Worm (Caenorhabditis elegans) whole organism, late embryonic: Measurements from ENCODE around the gene clp-9.

Source experiments
- C08G9.2 ChIP-seq: sonication (generic microtip); optimal IDR thresholded peaks from 2 replicates; lab custom pipeline; 2016; ENCODE audit warnings: mild to moderate bottlenecking, missing genetic modification characterization, moderate library complexity, missing compliant biosample characterization
- C38D4.7 ChIP-seq: fragments of 200-800 bp; sonication (Bioruptor generic); optimal IDR thresholded peaks from 2 replicates; lab custom pipeline; 2018; ENCODE audit warnings: mild to moderate bottlenecking, missing genetic modification characterization, moderate library complexity, missing compliant biosample characterization
- F13H6.1 ChIP-seq: sonication (generic microtip); optimal IDR thresholded peaks from 2 replicates; lab custom pipeline; 2016; ENCODE audit warnings: missing genetic modification characterization, missing compliant biosample characterization
- K09A11.1 ChIP-seq: sonication (generic microtip); optimal IDR thresholded peaks from 2 replicates; lab custom pipeline; 2017; ENCODE audit warnings: antibody characterized with exemption, mild to moderate bottlenecking, missing genetic modification characterization, missing compliant biosample characterization; ENCODE audit not compliant: insufficient read depth
- T23F11.4 ChIP-seq: fragments of 200-800 bp; sonication (Bioruptor generic); optimal IDR thresholded peaks from 2 replicates; lab custom pipeline; 2018; ENCODE audit warnings: mild to moderate bottlenecking, missing genetic modification characterization, missing compliant biosample characterization
- ama-1 ChIP-seq: fragments of 150-350 bp; optimal IDR thresholded peaks from 2 replicates; lab custom pipeline; 2014
- ceh-18 ChIP-seq: sonication (generic microtip); optimal IDR thresholded peaks from 2 replicates; lab custom pipeline; 2016; ENCODE audit warnings: missing genetic modification characterization, missing compliant biosample characterization
- ceh-2 ChIP-seq: sonication (generic microtip); optimal IDR thresholded peaks from 2 replicates; lab custom pipeline; 2016; ENCODE audit warnings: missing genotype, missing genetic modification characterization, missing compliant biosample characterization
- ceh-24 ChIP-seq: sonication (generic microtip); optimal IDR thresholded peaks from 2 replicates; lab custom pipeline; 2016; ENCODE audit warnings: mild to moderate bottlenecking, missing genetic modification characterization, missing compliant biosample characterization
- ceh-31 ChIP-seq: sonication (generic microtip); optimal IDR thresholded peaks from 2 replicates; lab custom pipeline; 2016; ENCODE audit warnings: missing genetic modification characterization, missing compliant biosample characterization
- ceh-34 ChIP-seq: sonication (generic microtip); optimal IDR thresholded peaks from 2 replicates; lab custom pipeline; 2016; ENCODE audit warnings: mild to moderate bottlenecking, missing genetic modification characterization, missing compliant biosample characterization
- ceh-45 ChIP-seq: fragments of 200-800 bp; sonication (Bioruptor generic); IDR thresholded peaks from 2 replicates; pipeline ENCODE4 v1.3.6; 2022; ENCODE audit warnings: missing genetic modification reagents, missing genetic modification characterization, missing compliant biosample characterization
- ceh-6 ChIP-seq: fragments of 200-800 bp; sonication (Bioruptor generic); optimal IDR thresholded peaks from 2 replicates; lab custom pipeline; 2018; ENCODE audit warnings: mild to moderate bottlenecking, missing genetic modification characterization, missing compliant biosample characterization
- ceh-9 ChIP-seq: sonication (generic microtip); optimal IDR thresholded peaks from 2 replicates; lab custom pipeline; 2016; ENCODE audit warnings: mild to moderate bottlenecking, missing genetic modification characterization, inconsistent platforms, missing compliant biosample characterization
- che-1 ChIP-seq: sonication (generic microtip); optimal IDR thresholded peaks from 2 replicates; lab custom pipeline; 2016; ENCODE audit warnings: mild to moderate bottlenecking, missing genetic modification characterization, missing compliant biosample characterization
- dmd-4 ChIP-seq: sonication (generic microtip); optimal IDR thresholded peaks from 2 replicates; lab custom pipeline; 2016; ENCODE audit warnings: borderline replicate concordance, missing genetic modification characterization, missing compliant biosample characterization
- elt-2 ChIP-seq: sonication (generic microtip); optimal IDR thresholded peaks from 2 replicates; lab custom pipeline; 2016; ENCODE audit warnings: missing genetic modification reagents, missing genetic modification characterization, missing compliant biosample characterization
- elt-4 ChIP-seq: sonication (generic microtip); optimal IDR thresholded peaks from 2 replicates; lab custom pipeline; 2016; ENCODE audit warnings: missing genetic modification characterization, missing compliant biosample characterization
- eyg-1 ChIP-seq: sonication (generic microtip); optimal IDR thresholded peaks from 2 replicates; lab custom pipeline; 2016; ENCODE audit warnings: missing genotype, missing genetic modification characterization, missing compliant biosample characterization
- fax-1 ChIP-seq: sonication (generic microtip); optimal IDR thresholded peaks from 2 replicates; lab custom pipeline; 2016; ENCODE audit warnings: missing genotype, missing genetic modification characterization, missing compliant biosample characterization
- fkh-10 ChIP-seq: fragments of 150-350 bp; optimal IDR thresholded peaks from 2 replicates; lab custom pipeline; 2014; ENCODE audit warnings: missing biosample characterization, missing genetic modification reagents, missing genetic modification characterization
- hlh-30 ChIP-seq: sonication (generic microtip); optimal IDR thresholded peaks from 2 replicates; lab custom pipeline; 2017; ENCODE audit warnings: antibody characterized with exemption, missing genetic modification characterization, missing compliant biosample characterization; ENCODE audit not compliant: insufficient read depth
- hlh-6 ChIP-seq: sonication (generic microtip); optimal IDR thresholded peaks from 2 replicates; lab custom pipeline; 2016; ENCODE audit warnings: missing genotype, missing genetic modification characterization, missing compliant biosample characterization
- lim-6 ChIP-seq: sonication (generic microtip); optimal IDR thresholded peaks from 2 replicates; lab custom pipeline; 2016; ENCODE audit warnings: missing genetic modification characterization, missing compliant biosample characterization
- lin-11 ChIP-seq: fragments of 200-800 bp; sonication (Bioruptor generic); optimal IDR thresholded peaks from 2 replicates; lab custom pipeline; 2018; ENCODE audit warnings: mild to moderate bottlenecking, missing genetic modification characterization, missing compliant biosample characterization
- nfya-1 ChIP-seq: sonication (generic microtip); optimal IDR thresholded peaks from 2 replicates; lab custom pipeline; 2017; ENCODE audit warnings: missing genetic modification characterization, mild to moderate bottlenecking, missing compliant biosample characterization, antibody characterized with exemption, moderate library complexity
- nhr-11 ChIP-seq: fragments of 150-350 bp; optimal IDR thresholded peaks from 2 replicates; lab custom pipeline; 2014; ENCODE audit warnings: missing biosample characterization, missing genetic modification characterization
- pag-3 ChIP-seq: sonication (generic microtip); optimal IDR thresholded peaks from 2 replicates; lab custom pipeline; 2016; ENCODE audit warnings: missing compliant biosample characterization, missing genetic modification characterization, borderline replicate concordance
- pha-4 ChIP-seq: fragments of 150-350 bp; optimal IDR thresholded peaks from 2 replicates; lab custom pipeline; 2018; ENCODE audit warnings: missing biosample characterization, missing genetic modification reagents, missing genetic modification characterization
- rnt-1 ChIP-seq: sonication (generic microtip); optimal IDR thresholded peaks from 2 replicates; lab custom pipeline; 2016; ENCODE audit warnings: missing genetic modification characterization, missing compliant biosample characterization
- sdc-2 ChIP-seq: sonication (generic microtip); optimal IDR thresholded peaks from 2 replicates; lab custom pipeline; 2016; ENCODE audit warnings: missing genotype, missing genetic modification characterization, missing compliant biosample characterization
- syd-9 ChIP-seq: sonication (generic microtip); optimal IDR thresholded peaks from 2 replicates; lab custom pipeline; 2016; ENCODE audit warnings: mild to moderate bottlenecking, missing genetic modification characterization, moderate library complexity, missing compliant biosample characterization
- tbx-2 ChIP-seq: sonication (generic microtip); optimal IDR thresholded peaks from 2 replicates; lab custom pipeline; 2016; ENCODE audit warnings: missing genetic modification characterization, missing compliant biosample characterization
- unc-3 ChIP-seq, 2 experiments: fragments of 200-800 bp in 1 of 2; sonication (Bioruptor generic) in 1 of 2; sonication (generic microtip) in 1 of 2; conservative IDR thresholded peaks in 1 of 2; optimal IDR thresholded peaks in 1 of 2; 2 replicates each; pipeline versions ENCODE4 v1.3.6 to Lab custom; 2016 to 2022; ENCODE audit warnings: missing compliant biosample characterization in 2 of 2, missing genetic modification characterization in 2 of 2, missing genetic modification reagents in 1 of 2
- unc-42 ChIP-seq: sonication (generic microtip); optimal IDR thresholded peaks from 2 replicates; lab custom pipeline; 2016; ENCODE audit warnings: missing genotype, missing genetic modification characterization, missing compliant biosample characterization
- unc-55 ChIP-seq: sonication (generic microtip); optimal IDR thresholded peaks from 2 replicates; lab custom pipeline; 2017; ENCODE audit warnings: missing biosample characterization, missing genetic modification reagents, missing genetic modification characterization
- zip-5 ChIP-seq: sonication (generic microtip); optimal IDR thresholded peaks from 2 replicates; lab custom pipeline; 2016; ENCODE audit warnings: missing genetic modification characterization, missing compliant biosample characterization

The clp-9 gene

ce11 chrV:9885918-9886488 is at the start of gene clp-9:
clp-9 (minus strand) TSS chrV:9885968.
- TF ChIP-seq ceh-18: no peak
- no peak for TF ChIP-seq zip-5
- TF ChIP-seq syd-9: no peak
- TF ChIP-seq hlh-6 (tag; lab: Kevin White, UChicago): no peak
- TF ChIP-seq unc-55: no peak
- no peak for TF ChIP-seq rnt-1 (tag; lab: Kevin White, UChicago)
- no peak for TF ChIP-seq ceh-2 (tag; lab: Kevin White, UChicago)
- no peak for TF ChIP-seq pag-3
- no peak for TF ChIP-seq fax-1 (tag; lab: Kevin White, UChicago)
- no peak for TF ChIP-seq C38D4.7 (GFP tag; lab: Kevin White, UChicago)
- no peak for TF ChIP-seq fkh-10
- TF ChIP-seq ceh-9 (tag; lab: Kevin White, UChicago): no peak
- TF ChIP-seq F13H6.1 (tag; lab: Kevin White, UChicago): no peak
- no peak for TF ChIP-seq eyg-1 (tag; lab: Kevin White, UChicago)
- TF ChIP-seq hlh-30 (tag; lab: Kevin White, UChicago): no peak
- TF ChIP-seq ama-1 (lab: Kevin White, UChicago): no peak
- no peak for TF ChIP-seq unc-3 (GFP tag; conservative IDR thresholded peaks at IDR 0.05; lab: Robert Waterston, UW)
- TF ChIP-seq unc-3 (tag; optimal IDR thresholded peaks at IDR 0.05; lab: Kevin White, UChicago): no peak
- TF ChIP-seq ceh-24 (tag; lab: Kevin White, UChicago): no peak
- TF ChIP-seq elt-4: no peak
- no peak for TF ChIP-seq pha-4

- TF ChIP-seq unc-3 (GFP tag; conservative IDR thresholded peaks at IDR 0.05; lab: Robert Waterston, UW) (no peak), unc-3 (tag; optimal IDR thresholded peaks at IDR 0.05; lab: Kevin White, UChicago) (no peak), tbx-2 (peak; percentile 38), sdc-2 (no peak), rnt-1 (tag; lab: Kevin White, UChicago) (no peak), unc-42 (tag; lab: Kevin White, UChicago) (no peak), zip-5 (no peak), pha-4 (no peak), ama-1 (lab: Kevin White, UChicago) (no peak), lim-6 (tag; lab: Kevin White, UChicago) (no peak), ceh-45 (GFP tag; lab: Robert Waterston, UW) (no peak), che-1 (tag; lab: Kevin White, UChicago) (no peak), T23F11.4 (GFP tag; lab: Kevin White, UChicago) (no peak), lin-11 (tag; lab: Kevin White, UChicago) (no peak), ceh-31 (tag; lab: Kevin White, UChicago) (peak; percentile 4), C08G9.2 (tag; lab: Kevin White, UChicago) (no peak), K09A11.1 (peak; percentile 49), nhr-11 (tag; lab: Kevin White, UChicago) (no peak), ceh-34 (tag; lab: Kevin White, UChicago) (peak; percentile 65), C38D4.7 (GFP tag; lab: Kevin White, UChicago) (no peak), nfya-1 (tag; lab: Kevin White, UChicago) (peak; percentile 43), ceh-6 (GFP tag; lab: Kevin White, UChicago) (no peak), elt-2 (peak; percentile 20), fkh-10 (no peak), dmd-4 (tag; lab: Kevin White, UChicago) (no peak), syd-9 (no peak), ceh-9 (tag; lab: Kevin White, UChicago) (no peak)
Measured at ce11 chrV:9930612-9931065, 44.9 kb upstream of the clp-9 start, which contains the start of the genes rmh-2 and suds-3. rmh-2 (minus strand) TSS chrV:9930775. suds-3 (plus strand) TSS chrV:9931015.

- TF ChIP-seq dmd-4 (tag; lab: Kevin White, UChicago) (no peak), hlh-30 (tag; lab: Kevin White, UChicago) (peak; percentile 19)
Measured at ce11 chrV:9927954-9928353, 42.2 kb upstream of the clp-9 start.
